Worm (Caenorhabditis elegans) whole organism, young adult: Measurements from ENCODE around the gene R08E5.1.
A peak's percentile ranks its signal among the peaks of the same experiment; 100 is the strongest.

Experiments used
- B0336.3 ChIP-seq: fragments of 200-800 bp; sonication (Bioruptor generic); IDR thresholded peaks from 2 replicates; pipeline ENCODE4 v1.3.6; 2022; ENCODE audit warnings: missing genetic modification characterization, missing compliant biosample characterization
- C06A6.2 ChIP-seq: fragments of 200-800 bp; sonication (Bioruptor generic); conservative IDR thresholded peaks from 2 replicates; pipeline ENCODE4 v1.3.6; 2022; ENCODE audit warnings: missing genetic modification characterization, missing compliant biosample characterization
- D2030.7 ChIP-seq: fragments of 200-800 bp; sonication (Bioruptor generic); IDR thresholded peaks from 2 replicates; pipeline ENCODE4 v1.3.6; 2022; ENCODE audit warnings: missing genetic modification reagents, missing genetic modification characterization, missing compliant biosample characterization
- F37B4.10 ChIP-seq: fragments of 200-800 bp; sonication (Bioruptor generic); IDR thresholded peaks from 2 replicates; pipeline ENCODE4 v1.3.6; 2022; ENCODE audit warnings: missing genetic modification characterization, missing compliant biosample characterization
- F49E8.2 ChIP-seq: sonication (generic microtip); optimal IDR thresholded peaks from 3 replicates; lab custom pipeline; 2017; ENCODE audit warnings: missing genetic modification characterization, mild to moderate bottlenecking, missing compliant biosample characterization, antibody characterized with exemption, moderate library complexity; ENCODE audit not compliant: insufficient read depth
- F55B11.4 ChIP-seq: sonication (generic microtip); optimal IDR thresholded peaks from 2 replicates; lab custom pipeline; 2016; ENCODE audit warnings: missing compliant biosample characterization, missing genetic modification characterization, borderline replicate concordance; ENCODE audit not compliant: insufficient read depth
- F57A8.1 ChIP-seq: fragments of 200-800 bp; sonication (Bioruptor generic); optimal IDR thresholded peaks from 2 replicates; lab custom pipeline; 2018; ENCODE audit warnings: mild to moderate bottlenecking, missing genetic modification characterization, moderate library complexity, missing compliant biosample characterization
- F57C9.4 ChIP-seq: sonication (generic microtip); optimal IDR thresholded peaks from 2 replicates; lab custom pipeline; 2017; ENCODE audit warnings: mild to moderate bottlenecking, missing genetic modification characterization, missing compliant biosample characterization
- T26A5.8 ChIP-seq: sonication (generic microtip); optimal IDR thresholded peaks from 2 replicates; lab custom pipeline; 2016; ENCODE audit warnings: missing genetic modification characterization, missing compliant biosample characterization
- Y67H2A.10 ChIP-seq: fragments of 200-800 bp; sonication (Bioruptor generic); conservative IDR thresholded peaks from 2 replicates; pipeline ENCODE4 v1.3.6; 2022; ENCODE audit warnings: missing genetic modification reagents, missing genetic modification characterization, missing compliant biosample characterization
- Y95B8A.8 ChIP-seq: fragments of 200-800 bp; sonication (Bioruptor generic); IDR thresholded peaks from 2 replicates; pipeline ENCODE4 v1.3.6; 2022; ENCODE audit warnings: missing genetic modification reagents, missing genetic modification characterization, missing compliant biosample characterization
- attf-3 ChIP-seq: fragments of 200-800 bp; sonication (Bioruptor generic); conservative IDR thresholded peaks from 2 replicates; pipeline ENCODE4 v1.3.6; 2022; ENCODE audit warnings: missing genetic modification reagents, missing genetic modification characterization, missing compliant biosample characterization
- bed-2 ChIP-seq: fragments of 200-800 bp; sonication (Bioruptor generic); IDR thresholded peaks from 2 replicates; pipeline ENCODE4 v1.3.6; 2022; ENCODE audit warnings: missing genetic modification reagents, missing genetic modification characterization, missing compliant biosample characterization
- cebp-2 ChIP-seq: fragments of 200-800 bp; sonication (Bioruptor generic); IDR thresholded peaks from 2 replicates; pipeline ENCODE4 v1.3.6; 2022; ENCODE audit warnings: missing genetic modification characterization, missing compliant biosample characterization
- ceh-27 ChIP-seq: fragments of 200-800 bp; sonication (Bioruptor generic); optimal IDR thresholded peaks from 2 replicates; lab custom pipeline; 2018; ENCODE audit warnings: mild to moderate bottlenecking, missing genetic modification characterization, moderate library complexity, missing compliant biosample characterization
- ceh-40 ChIP-seq: fragments of 200-800 bp; sonication (Bioruptor generic); IDR thresholded peaks from 2 replicates; pipeline ENCODE4 v1.3.6; 2022; ENCODE audit warnings: missing genetic modification characterization, missing compliant biosample characterization
- chd-7 ChIP-seq: sonication (generic microtip); optimal IDR thresholded peaks from 2 replicates; lab custom pipeline; 2016; ENCODE audit warnings: mild to moderate bottlenecking, missing genetic modification characterization, moderate library complexity, missing compliant biosample characterization
- dox-1 ChIP-seq: fragments of 200-800 bp; sonication (Bioruptor generic); IDR thresholded peaks from 2 replicates; pipeline ENCODE4 v1.3.6; 2022; ENCODE audit warnings: missing genetic modification reagents, missing genetic modification characterization, missing compliant biosample characterization
- efl-1 ChIP-seq: fragments of 150-350 bp; optimal IDR thresholded peaks from 2 replicates; lab custom pipeline; 2014; ENCODE audit warnings: missing biosample characterization, missing genetic modification reagents, missing genetic modification characterization
- egl-44 ChIP-seq: fragments of 200-800 bp; sonication (Bioruptor generic); IDR thresholded peaks from 2 replicates; pipeline ENCODE4 v1.3.6; 2022; ENCODE audit warnings: missing genetic modification reagents, missing genetic modification characterization, missing compliant biosample characterization
- egrh-3 ChIP-seq: fragments of 200-800 bp; sonication (Bioruptor generic); IDR thresholded peaks from 2 replicates; pipeline ENCODE4 v1.3.6; 2022; ENCODE audit warnings: missing genetic modification reagents, missing genetic modification characterization, missing compliant biosample characterization
- ets-4 ChIP-seq: fragments of 200-800 bp; sonication (Bioruptor generic); optimal IDR thresholded peaks from 2 replicates; lab custom pipeline; 2018; ENCODE audit warnings: mild to moderate bottlenecking, missing genetic modification characterization, missing compliant biosample characterization
- gei-17 ChIP-seq: fragments of 200-800 bp; sonication (Bioruptor generic); optimal IDR thresholded peaks from 2 replicates; lab custom pipeline; 2018; ENCODE audit warnings: mild to moderate bottlenecking, missing genetic modification characterization, missing compliant biosample characterization
- him-1 ChIP-seq: sonication (generic microtip); optimal IDR thresholded peaks from 2 replicates; lab custom pipeline; 2016; ENCODE audit warnings: missing genotype, missing genetic modification reagents, missing genetic modification characterization, missing compliant biosample characterization
- hlh-26 ChIP-seq: fragments of 200-800 bp; sonication (Bioruptor generic); conservative IDR thresholded peaks from 2 replicates; pipeline ENCODE4 v1.3.6; 2022; ENCODE audit warnings: missing genetic modification reagents, missing genetic modification characterization, missing compliant biosample characterization
- hmg-20 ChIP-seq: fragments of 200-800 bp; sonication (Bioruptor generic); IDR thresholded peaks from 2 replicates; pipeline ENCODE4 v1.3.6; 2022; ENCODE audit warnings: missing genetic modification reagents, missing genetic modification characterization, missing compliant biosample characterization
- lag-1 ChIP-seq: fragments of 200-800 bp; sonication (Bioruptor generic); IDR thresholded peaks from 2 replicates; pipeline ENCODE4 v1.3.6; 2022; ENCODE audit warnings: missing genetic modification reagents, missing genetic modification characterization, missing compliant biosample characterization
- lir-1 ChIP-seq: fragments of 200-800 bp; sonication (Bioruptor generic); conservative IDR thresholded peaks from 2 replicates; pipeline ENCODE4 v1.3.6; 2022; ENCODE audit warnings: missing genetic modification reagents, missing genetic modification characterization, missing compliant biosample characterization
- lsy-27 ChIP-seq: sonication (generic microtip); optimal IDR thresholded peaks from 2 replicates; lab custom pipeline; 2017; ENCODE audit warnings: missing genetic modification characterization, mild to moderate bottlenecking, missing compliant biosample characterization, antibody characterized with exemption, missing genotype, borderline replicate concordance; ENCODE audit not compliant: insufficient read depth
- madf-10 ChIP-seq: sonication (generic microtip); optimal IDR thresholded peaks from 2 replicates; lab custom pipeline; 2016; ENCODE audit warnings: mild to moderate bottlenecking, missing genetic modification characterization, missing compliant biosample characterization
- madf-6 ChIP-seq: fragments of 200-800 bp; sonication (Bioruptor generic); IDR thresholded peaks from 2 replicates; pipeline ENCODE4 v1.3.6; 2022; ENCODE audit warnings: missing genetic modification reagents, missing genetic modification characterization, missing compliant biosample characterization
- mes-4 ChIP-seq: sonication (generic microtip); optimal IDR thresholded peaks from 2 replicates; lab custom pipeline; 2016; ENCODE audit warnings: missing genotype, missing genetic modification characterization, missing compliant biosample characterization
- nfya-2 ChIP-seq: fragments of 200-800 bp; sonication (Bioruptor generic); IDR thresholded peaks from 2 replicates; pipeline ENCODE4 v1.3.6; 2022; ENCODE audit warnings: missing genetic modification reagents, missing genetic modification characterization, missing compliant biosample characterization
- nhr-120 ChIP-seq: fragments of 200-800 bp; sonication (Bioruptor generic); IDR thresholded peaks from 2 replicates; pipeline ENCODE4 v1.3.6; 2022; ENCODE audit warnings: missing genetic modification characterization, missing compliant biosample characterization
- nhr-27 ChIP-seq: fragments of 200-800 bp; sonication (Bioruptor generic); optimal IDR thresholded peaks from 2 replicates; lab custom pipeline; 2018; ENCODE audit warnings: mild to moderate bottlenecking, missing genetic modification characterization, moderate library complexity, missing compliant biosample characterization
- nhr-80 ChIP-seq: sonication (generic microtip); optimal IDR thresholded peaks from 2 replicates; lab custom pipeline; 2016; ENCODE audit warnings: missing genetic modification characterization, missing compliant biosample characterization
- rpc-1 ChIP-seq, 2 experiments: fragments of 150-350 bp in 1 of 2; sonication (generic microtip) in 1 of 2; optimal IDR thresholded peaks; 2 replicates each; lab custom pipeline; 2014 to 2018; ENCODE audit warnings: missing biosample characterization in 1 of 2, missing genetic modification characterization in 1 of 2, missing genetic modification reagents in 1 of 2, missing genotype in 1 of 2
- snpc-1.3 ChIP-seq: sonication (generic microtip); optimal IDR thresholded peaks from 2 replicates; lab custom pipeline; 2017; ENCODE audit warnings: missing genetic modification characterization, mild to moderate bottlenecking, missing compliant biosample characterization, antibody characterized with exemption, moderate library complexity, missing genotype, missing genetic modification reagents; ENCODE audit not compliant: insufficient read depth
- sptf-2 ChIP-seq: fragments of 200-800 bp; sonication (Bioruptor generic); optimal IDR thresholded peaks from 2 replicates; lab custom pipeline; 2018; ENCODE audit warnings: mild to moderate bottlenecking, missing genetic modification characterization, missing compliant biosample characterization
- tbx-9 ChIP-seq: sonication (generic microtip); optimal IDR thresholded peaks from 2 replicates; lab custom pipeline; 2016; ENCODE audit warnings: borderline replicate concordance, missing genetic modification characterization, inconsistent platforms, missing compliant biosample characterization
- unc-62 ChIP-seq: fragments of 150-350 bp; optimal IDR thresholded peaks from 2 replicates; lab custom pipeline; 2014; ENCODE audit warnings: missing biosample characterization, missing genetic modification reagents, missing genetic modification characterization
- xnd-1 ChIP-seq: sonication (generic microtip); optimal IDR thresholded peaks from 2 replicates; lab custom pipeline; 2016; ENCODE audit warnings: missing genotype, missing genetic modification reagents, missing genetic modification characterization, missing compliant biosample characterization
- zfh-2 ChIP-seq: fragments of 200-800 bp; sonication (Bioruptor generic); conservative IDR thresholded peaks from 2 replicates; pipeline ENCODE4 v1.3.6; 2022; ENCODE audit warnings: missing genetic modification reagents, missing genetic modification characterization, missing compliant biosample characterization
- ztf-22 ChIP-seq: fragments of 200-800 bp; sonication (Bioruptor generic); optimal IDR thresholded peaks from 2 replicates; lab custom pipeline; 2018; ENCODE audit warnings: mild to moderate bottlenecking, missing genetic modification characterization, moderate library complexity, missing compliant biosample characterization
- ztf-25 ChIP-seq: fragments of 200-800 bp; sonication (Bioruptor generic); IDR thresholded peaks from 2 replicates; pipeline ENCODE4 v1.3.6; 2022; ENCODE audit warnings: missing genetic modification reagents, missing genetic modification characterization, missing compliant biosample characterization

Gene R08E5.1

ce11 chrV:3776086-3776589, 4.8 kb upstream of the R08E5.1 start, which contains the start of gene cysl-3 (continued):
- TF ChIP-seq B0336.3 (GFP tag; lab: Robert Waterston, UW), result no peak

ce11 chrV:3774653-3775052, 3.3 kb upstream of the R08E5.1 start:
- TF ChIP-seq ceh-40 (GFP tag; lab: Robert Waterston, UW) (no peak), zfh-2 (peak; percentile 69), F57C9.4 (tag; lab: Kevin White, UChicago) (no peak), snpc-1.3 (no peak), ztf-25 (no peak), nhr-27 (no peak), egl-44 (GFP tag; lab: Robert Waterston, UW) (0 out of 2 replicates have a peak, but pooled peaks have one; percentile 10), chd-7 (tag; lab: Kevin White, UChicago) (no peak), rpc-1 (optimal IDR thresholded peaks at IDR 0.05; lab: Kevin White, UChicago) (no peak), rpc-1 (tag; optimal IDR thresholded peaks at IDR 0.05; lab: Kevin White, UChicago) (no peak), bed-2 (GFP tag; lab: Robert Waterston, UW) (no peak), attf-3 (GFP tag; lab: Robert Waterston, UW) (no peak), madf-10 (tag; lab: Kevin White, UChicago) (no peak), dox-1 (GFP tag; lab: Robert Waterston, UW) (peak; percentile 20; the same call in 1 of the 2 replicates), mes-4 (no peak), F55B11.4 (tag; lab: Kevin White, UChicago) (no peak), egrh-3 (GFP tag; lab: Robert Waterston, UW) (peak; percentile 19; the same call in 1 of the 2 replicates), nfya-2 (GFP tag; lab: Robert Waterston, UW) (no peak), ceh-27 (GFP tag; lab: Kevin White, UChicago) (no peak), tbx-9 (no peak), lir-1 (GFP tag; lab: Robert Waterston, UW) (no peak), F37B4.10 (no peak), nhr-80 (peak; percentile 47), madf-6 (GFP tag; lab: Robert Waterston, UW) (no peak), him-1 (tag; lab: Kevin White, UChicago) (no peak), efl-1 (no peak), Y95B8A.8 (GFP tag; lab: Robert Waterston, UW) (no peak), sptf-2 (GFP tag; lab: Kevin White, UChicago) (no peak), ets-4 (GFP tag; lab: Kevin White, UChicago) (no peak), Y67H2A.10 (GFP tag; lab: Robert Waterston, UW) (no peak), hlh-26 (no peak), nhr-120 (no peak), lsy-27 (tag; lab: Kevin White, UChicago) (no peak), F57A8.1 (GFP tag; lab: Kevin White, UChicago) (no peak), unc-62 (no peak), ztf-22 (GFP tag; lab: Kevin White, UChicago) (no peak), F49E8.2 (tag; lab: Kevin White, UChicago) (no peak), xnd-1 (no peak), gei-17 (GFP tag; lab: Kevin White, UChicago) (no peak), D2030.7 (no peak), T26A5.8 (no peak), cebp-2 (GFP tag; lab: Robert Waterston, UW) (0 out of 2 replicates have a peak, but pooled peaks have one; percentile 18), hmg-20 (GFP tag; lab: Robert Waterston, UW) (no peak), lag-1 (GFP tag; lab: Robert Waterston, UW) (no peak), C06A6.2 (no peak)
